Fruit fly (Drosophila melanogaster): ENCODE results near the gene Cdk8.
A peak's percentile ranks its signal among the peaks of the same experiment; 100 is the strongest.

Cdk8 gene

dm6 chr3L:9854583-9855519, 16.4 kb upstream of the Cdk8 start, which contains the start of gene RasGAP1 (continued):
- TF ChIP-seq az2 (GFP tag; optimal IDR thresholded peaks at IDR 0.05) (no peak), Abd-B (GFP tag; optimal IDR thresholded peaks at IDR 0.05) (peak; percentile 15), CG8290 (GFP tag; optimal IDR thresholded peaks at IDR 0.05) (no peak), CG8290 (tag; optimal IDR thresholded peaks at IDR 0.05) (peak; percentile 37 to 59), MESR4 (GFP tag; optimal IDR thresholded peaks at IDR 0.05) (peak; percentile 11), HLH4C (GFP tag; IDR thresholded peaks at IDR 0.05; ENCODE audit: partially characterized antibody) (peak; percentile 54; the same call in 2 of the 3 replicates), chinmo (GFP tag; IDR thresholded peaks at IDR 0.05; ENCODE audit: partially characterized antibody) (peak; percentile 94; the same call in 2 of the 4 replicates), CG15073 (GFP tag; optimal IDR thresholded peaks at IDR 0.05) (no peak), ranshi (GFP tag; IDR thresholded peaks at IDR 0.05) (no peak), CG9437 (GFP tag; optimal IDR thresholded peaks at IDR 0.05) (peak; percentile 2), Chrac-16 (GFP tag; optimal IDR thresholded peaks at IDR 0.05) (no peak), ssp (GFP tag; IDR thresholded peaks at IDR 0.05) (peak; percentile 26; the same call in 1 of the 2 replicates), CG17802 (tag; optimal IDR thresholded peaks at IDR 0.05) (peak; percentile 11), CG6791 (GFP tag; IDR thresholded peaks at IDR 0.05; ENCODE audit: partially characterized antibody) (peak; percentile 53; the same call in 2 of the 3 replicates), CG12236 (GFP tag; optimal IDR thresholded peaks at IDR 0.05) (no peak), Opbp (GFP tag; IDR thresholded peaks at IDR 0.05; ENCODE audit: partially characterized antibody) (peak; percentile 55; the same call in 2 of the 3 replicates), sens-2 (GFP tag; IDR thresholded peaks at IDR 0.05) (0 out of 2 replicates have a peak, but pooled peaks have one; percentile 15), mld (GFP tag; IDR thresholded peaks at IDR 0.05; ENCODE audit: partially characterized antibody) (no peak), Jarid2 (GFP tag; optimal IDR thresholded peaks at IDR 0.05) (peak; percentile 78), CG30020 (tag; optimal IDR thresholded peaks at IDR 0.05) (peak; percentile 20), CG8089 (GFP tag; optimal IDR thresholded peaks at IDR 0.05) (no peak), gcm (GFP tag; optimal IDR thresholded peaks at IDR 0.05) (no peak), gsb-n (tag; optimal IDR thresholded peaks at IDR 0.05) (no peak), gfzf (GFP tag; optimal IDR thresholded peaks at IDR 0.05) (peak; percentile 78), MTF-1 (GFP tag; optimal IDR thresholded peaks at IDR 0.05; ENCODE audit: borderline replicate concordance) (peak; percentile 13), Blimp-1 (GFP tag; optimal IDR thresholded peaks at IDR 0.05) (peak; percentile 24), MBD-R2 (GFP tag; IDR thresholded peaks at IDR 0.05) (peak; percentile 24; the same call in 1 of the 2 replicates), tap (tag; optimal IDR thresholded peaks at IDR 0.05) (peak; percentile 27), lbe (GFP tag; optimal IDR thresholded peaks at IDR 0.05) (peak; percentile 0), unpg (GFP tag; optimal IDR thresholded peaks at IDR 0.05) (no peak), CG7928 (GFP tag; optimal IDR thresholded peaks at IDR 0.05) (no peak), Rfx (GFP tag; IDR thresholded peaks at IDR 0.05) (0 out of 2 replicates have a peak, but pooled peaks have one; percentile 12), Deaf1 (tag; optimal IDR thresholded peaks at IDR 0.05) (no peak), ewg (GFP tag; optimal IDR thresholded peaks at IDR 0.05) (peak; percentile 50), Myb (GFP tag; optimal IDR thresholded peaks at IDR 0.05) (peak; percentile 9), Adf1 (GFP tag; IDR thresholded peaks at IDR 0.05) (peak; percentile 44), Rx (GFP tag; IDR thresholded peaks at IDR 0.05) (no peak), Trl (optimal IDR thresholded peaks at IDR 0.05) (no peak), Trl (GFP tag; optimal IDR thresholded peaks at IDR 0.05) (no peak), CG13624 (GFP tag; optimal IDR thresholded peaks at IDR 0.05) (peak; percentile 47), Hr39 (optimal IDR thresholded peaks at IDR 0.05) (no peak), nerfin-2 (GFP tag; IDR thresholded peaks at IDR 0.05; ENCODE audit: partially characterized antibody) (no peak), stwl (tag; optimal IDR thresholded peaks at IDR 0.05) (peak; percentile 43), nerfin-1 (tag; optimal IDR thresholded peaks at IDR 0.05) (peak; percentile 62), Lim3 (GFP tag; IDR thresholded peaks at IDR 0.05) (no peak), psq (GFP tag; optimal IDR thresholded peaks at IDR 0.05) (peak; percentile 15), CG1832 (GFP tag; optimal IDR thresholded peaks at IDR 0.05) (peak; percentile 88), so (GFP tag; IDR thresholded peaks at IDR 0.05) (peak; percentile 43; the same call in 1 of the 3 replicates)

All from whole organism, embryonic.